Worm (Caenorhabditis elegans) whole organism, late embryonic: ENCODE data around the gene C53A3.3.

Experiments
- pha-4 ChIP-seq: fragments of 150-350 bp; optimal IDR thresholded peaks from 2 replicates; lab custom pipeline; 2018; ENCODE audit warnings: missing biosample characterization, missing genetic modification reagents, missing genetic modification characterization
- sox-4 ChIP-seq: sonication (generic microtip); optimal IDR thresholded peaks from 2 replicates; lab custom pipeline; 2017; ENCODE audit warnings: mild to moderate bottlenecking, missing genetic modification characterization, inconsistent platforms, missing compliant biosample characterization

DNA sequence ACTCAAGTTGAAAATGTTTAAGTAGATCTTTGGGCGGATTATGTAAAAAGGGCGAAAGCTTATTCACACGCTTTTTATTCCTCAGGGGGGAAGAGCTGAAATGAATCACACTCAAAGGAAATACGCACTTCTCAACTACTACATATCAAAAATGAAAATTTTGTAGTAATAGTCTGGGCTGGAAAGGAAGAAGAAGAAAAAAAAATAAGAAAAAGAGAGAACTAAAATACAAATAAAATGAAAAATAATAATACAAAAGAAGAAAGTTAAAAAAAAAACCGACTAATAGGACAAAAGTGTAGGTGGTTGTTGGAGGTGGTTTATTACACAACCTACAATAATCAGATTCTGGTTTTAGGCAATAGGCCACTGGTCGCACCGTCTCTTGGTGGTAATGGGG is 20.2 kb upstream of the C53A3.3 start, which contains the start of gene K09H11.6:
- TF ChIP-seq sox-4 (no peak), pha-4 (tag; lab: Kevin White, UChicago) (no peak)
